Fruit fly (Drosophila melanogaster) S2 (cell line): ENCODE measurements around the gene CG32813.

Source experiments
- CG8478 ChIP-seq: fragments of >200 bp; optimal IDR thresholded peaks from 2 replicates; lab custom pipeline; 2018
- CTCF ChIP-seq, 2 experiments: fragments of >200 bp; optimal IDR thresholded peaks; 2 replicates each; lab custom pipeline; 2018

The CG32813 gene

DNA sequence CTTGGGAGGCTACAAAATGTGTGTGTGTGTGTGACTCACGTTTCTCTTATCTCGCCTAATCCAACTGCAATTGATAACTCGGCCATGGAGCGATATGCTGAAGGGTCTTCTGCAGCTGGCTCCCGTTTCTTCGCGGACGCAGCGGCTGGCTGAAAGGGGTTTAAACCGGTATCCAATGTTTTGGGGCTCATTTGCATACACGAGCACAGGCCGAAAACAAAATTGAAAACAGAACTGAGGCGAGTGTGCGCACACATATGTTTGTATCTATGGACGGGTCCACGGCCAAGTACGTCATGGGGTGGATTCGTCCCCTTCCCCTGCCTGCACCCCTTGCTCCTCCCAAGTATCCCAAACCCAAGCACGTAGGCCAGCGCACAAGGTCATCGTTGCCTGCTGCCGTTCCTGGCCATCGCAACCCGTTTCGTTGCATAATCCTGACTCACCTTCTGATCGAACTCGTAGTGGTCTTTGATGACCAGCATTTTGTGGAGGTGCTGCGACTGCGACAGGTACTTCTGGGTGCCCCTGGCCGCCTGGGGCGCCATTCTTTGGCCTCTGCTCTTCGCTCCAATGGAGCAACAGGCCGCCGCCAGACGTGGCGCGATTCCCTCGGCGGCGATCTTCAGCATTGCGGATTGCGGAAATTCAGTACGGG, 893 bp upstream of the CG32813 start:
- TF ChIP-seq CG8478 (lab: Kevin White, UChicago) (no peak), CTCF (optimal IDR thresholded peaks at IDR 0.05; lab: Kevin White, UChicago) (no peak)

DNA sequence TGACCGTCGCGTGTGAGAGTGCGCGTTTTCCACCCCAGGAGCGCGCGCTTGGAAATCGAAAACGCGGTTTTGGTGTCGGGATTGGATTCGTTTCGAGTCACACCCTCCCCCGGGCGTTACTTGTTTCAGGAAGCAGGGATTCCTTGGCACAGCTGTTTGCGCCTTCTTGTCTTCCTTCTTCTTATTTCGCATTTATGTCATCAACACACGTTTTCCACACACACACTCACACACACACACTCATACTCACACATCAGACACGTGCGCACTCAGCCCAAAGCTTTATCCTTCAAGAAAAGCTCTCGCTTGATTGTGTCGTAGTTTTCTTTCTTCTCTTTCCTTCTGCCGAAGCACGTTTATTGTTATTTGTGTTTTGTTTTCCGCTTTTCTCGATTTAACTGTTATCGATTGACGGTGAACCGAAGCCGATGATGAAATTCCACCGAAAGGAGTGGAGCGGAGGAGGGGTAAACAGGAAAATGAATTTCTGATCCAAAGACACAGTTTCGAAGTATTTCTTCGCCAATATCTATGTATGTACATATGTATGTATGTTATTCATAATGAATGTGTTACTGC, 788 bp downstream of the CG32813 start:
- TF ChIP-seq CTCF (optimal IDR thresholded peaks at IDR 0.05; lab: Kevin White, UChicago) (no peak), CG8478 (lab: Kevin White, UChicago) (no peak)

- TF ChIP-seq CTCF (optimal IDR thresholded peaks at IDR 0.05; lab: Kevin White, UChicago): no peak
- no peak for TF ChIP-seq CG8478 (lab: Kevin White, UChicago)
These were observed 1.8 kb downstream of the CG32813 start for dm6 chrX:1382489-1382888.

dm6 chrX:1384232-1384631, 3.5 kb downstream of the CG32813 start:
- TF ChIP-seq CG8478 (lab: Kevin White, UChicago) (no peak), CTCF (optimal IDR thresholded peaks at IDR 0.05; lab: Kevin White, UChicago) (no peak)

- TF ChIP-seq CTCF (optimal IDR thresholded peaks at IDR 0.05; lab: Kevin White, UChicago): no peak
- no peak for TF ChIP-seq CG8478 (lab: Kevin White, UChicago)
These were observed 6.5 kb downstream of the CG32813 start for dm6 chrX:1387149-1387752.

dm6 chrX:1388148-1388703, 7.5 kb downstream of the CG32813 start:
- no peak for TF ChIP-seq CTCF (optimal IDR thresholded peaks at IDR 0.05; lab: Kevin White, UChicago)
- TF ChIP-seq CG8478 (lab: Kevin White, UChicago): no peak

DNA sequence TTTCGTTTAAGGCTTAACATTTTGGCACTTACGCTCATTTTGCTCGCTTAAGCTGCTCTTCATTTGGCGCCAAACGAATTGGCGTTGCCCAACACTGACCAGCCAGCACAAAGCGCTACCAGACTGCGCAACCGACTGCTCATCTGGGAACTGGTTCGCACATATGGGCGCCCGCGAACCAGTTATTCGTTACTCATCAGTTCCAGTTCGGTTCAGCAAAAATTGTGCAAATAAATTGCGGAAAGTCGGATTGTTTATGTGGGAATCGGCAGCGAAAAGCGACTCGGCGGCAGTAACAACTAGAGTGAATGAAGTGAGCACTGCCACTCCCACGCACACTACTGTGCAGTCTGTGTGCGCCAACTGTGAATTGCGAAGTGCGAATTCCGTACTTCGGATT, 12.2 kb downstream of the CG32813 start, which contains the start of gene Rilpl:
Gene Rilpl, plus strand, starts transcription at position 180 of the 400 bp plus-strand sequence.
- peak; percentile 22 to 26 for TF ChIP-seq CTCF (optimal IDR thresholded peaks at IDR 0.05; lab: Kevin White, UChicago)
- no peak for TF ChIP-seq CG8478 (lab: Kevin White, UChicago)

DNA sequence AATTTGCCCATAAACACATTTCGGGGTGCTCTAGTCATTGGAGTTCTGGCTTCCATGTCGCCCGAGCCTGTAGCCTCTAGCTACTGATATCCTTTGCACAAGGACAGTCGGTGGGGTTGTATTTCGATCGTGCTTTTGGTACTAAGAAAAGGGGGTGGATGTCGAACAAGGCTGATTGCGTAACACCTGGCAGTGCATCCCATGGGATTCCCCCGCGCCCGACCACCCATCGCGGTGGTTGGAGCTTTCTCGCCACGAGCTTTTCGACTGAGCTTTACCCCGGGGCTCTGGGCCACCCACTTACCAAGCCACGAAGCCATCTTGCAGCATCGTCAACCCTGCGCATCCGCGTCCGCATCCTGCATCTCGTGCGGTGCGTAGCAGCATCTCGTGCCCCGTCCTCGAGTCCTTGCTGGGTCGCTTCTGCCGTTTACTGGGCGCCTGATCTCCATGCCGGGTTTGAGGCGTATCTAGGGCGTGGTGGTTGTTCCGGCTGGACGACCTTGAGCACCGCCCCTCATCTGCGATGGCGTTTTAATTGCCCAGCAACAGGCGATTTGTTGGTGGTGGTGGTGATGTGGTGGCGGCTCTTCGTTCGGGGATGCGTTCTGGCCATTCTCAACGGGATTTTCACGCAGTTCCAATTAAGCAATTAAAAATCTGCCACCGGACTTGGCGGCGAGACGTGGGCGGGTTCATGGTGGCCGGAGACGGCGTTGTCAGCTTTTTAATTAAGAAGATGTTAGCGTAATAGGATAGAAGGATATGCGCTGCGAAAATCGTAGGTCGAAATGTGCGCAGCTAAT, 17.1 kb downstream of the CG32813 start:
- TF ChIP-seq CG8478 (lab: Kevin White, UChicago) (no peak), CTCF (optimal IDR thresholded peaks at IDR 0.05; lab: Kevin White, UChicago) (no peak)

DNA sequence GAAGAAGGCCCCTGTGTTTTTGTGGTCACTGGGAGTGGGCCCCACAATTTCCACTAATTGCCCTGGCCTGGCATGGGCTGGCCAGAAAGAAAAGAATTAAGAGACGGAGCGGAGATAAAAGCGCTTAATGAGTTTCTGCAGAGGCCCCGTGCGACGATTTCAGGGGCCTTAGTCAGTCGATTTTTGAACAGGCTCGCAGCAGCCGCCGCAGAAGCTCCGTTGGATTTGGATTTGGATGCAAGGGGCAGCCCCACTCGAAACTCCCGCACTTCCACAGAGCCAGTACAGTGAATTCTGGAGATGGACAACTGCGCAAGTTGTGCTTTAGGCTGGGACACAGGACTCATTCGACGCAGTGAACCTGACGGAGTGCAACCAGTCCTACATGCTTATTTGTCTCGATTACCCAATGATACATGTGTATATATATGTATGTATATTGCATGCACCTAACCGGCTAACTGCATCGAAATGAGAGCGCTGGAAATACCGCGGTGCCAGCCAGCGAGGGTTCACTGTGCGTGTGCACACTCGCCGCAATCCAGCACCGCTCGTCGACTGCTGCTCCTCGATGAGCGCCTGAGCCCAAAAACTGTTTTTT, 17.8 kb downstream of the CG32813 start:
- TF ChIP-seq CG8478 (lab: Kevin White, UChicago) (no peak), CTCF (optimal IDR thresholded peaks at IDR 0.05; lab: Kevin White, UChicago) (no peak)

DNA sequence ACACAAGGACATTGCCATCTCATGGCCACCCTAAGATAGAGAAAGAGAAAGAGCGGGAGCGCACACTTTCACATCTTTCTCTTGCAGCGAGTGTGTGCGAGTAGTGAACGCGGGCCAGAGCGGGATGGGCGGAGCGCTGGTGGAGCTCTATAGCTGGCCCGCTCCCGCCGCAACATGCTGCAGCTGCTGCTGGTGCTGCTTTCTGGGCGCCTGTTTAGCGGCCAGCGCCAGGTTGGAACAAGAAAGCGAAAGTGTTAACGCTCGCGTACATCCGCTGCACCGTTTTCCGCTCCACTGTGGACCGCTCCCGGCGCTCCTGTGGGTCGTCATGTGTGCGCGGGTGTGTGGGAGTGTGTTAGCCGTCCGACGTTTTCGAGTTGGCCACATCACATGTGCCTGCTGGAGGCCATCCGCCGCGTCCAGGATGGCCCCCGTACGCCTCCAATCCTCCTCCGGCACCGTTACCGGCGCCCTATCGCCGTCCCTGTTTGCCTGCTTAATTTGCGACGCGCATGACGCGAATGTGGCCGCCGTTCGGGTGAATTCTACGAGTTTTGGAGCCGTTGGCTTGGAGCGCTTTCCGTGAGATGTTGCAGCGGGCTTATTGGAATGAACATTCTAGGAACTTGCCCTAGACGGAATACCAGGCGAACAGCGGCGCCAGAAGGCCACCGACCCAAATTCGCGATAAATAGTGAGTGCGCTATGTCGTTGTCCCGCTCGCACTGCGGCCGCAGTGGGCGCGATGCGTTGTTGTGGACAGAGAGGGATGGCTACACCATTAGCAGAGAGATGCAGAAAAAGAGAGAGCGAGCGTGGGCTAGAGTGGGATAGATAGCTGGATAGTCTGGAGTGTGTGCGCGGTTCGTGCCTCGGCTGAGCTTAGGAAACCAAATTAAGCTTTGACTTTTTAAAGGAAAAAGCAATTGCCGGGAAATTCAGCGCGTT, 18.6 kb downstream of the CG32813 start:
- TF ChIP-seq CG8478 (lab: Kevin White, UChicago) (peak; percentile 65), CTCF (optimal IDR thresholded peaks at IDR 0.05; lab: Kevin White, UChicago) (peak; percentile 56)

dm6 chrX:1405012-1405411, 24.3 kb downstream of the CG32813 start:
- TF ChIP-seq CTCF (optimal IDR thresholded peaks at IDR 0.05; lab: Kevin White, UChicago) (peak; percentile 58 to 66), CG8478 (lab: Kevin White, UChicago) (no peak)

DNA sequence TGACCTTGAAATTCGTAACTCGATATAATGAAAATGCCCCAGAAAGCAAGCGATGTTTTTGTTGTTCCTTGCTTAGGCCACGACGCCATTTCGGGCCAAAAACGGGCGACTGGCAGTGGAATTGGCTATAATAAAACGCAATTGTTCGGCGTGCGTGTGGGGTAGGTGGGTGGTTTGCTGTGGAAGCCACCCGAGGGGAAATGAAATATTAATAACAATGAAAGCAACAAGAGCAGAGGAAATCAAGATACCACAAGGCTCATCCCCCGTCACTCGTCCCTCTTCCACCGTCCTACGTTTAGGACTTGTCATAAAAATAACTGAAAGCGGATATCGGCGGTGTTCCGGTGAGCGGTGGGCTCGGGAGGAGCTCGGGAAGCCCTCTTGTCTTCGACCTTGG, 25.1 kb downstream of the CG32813 start:
- TF ChIP-seq CTCF (optimal IDR thresholded peaks at IDR 0.05; lab: Kevin White, UChicago): no peak
- TF ChIP-seq CG8478 (lab: Kevin White, UChicago): no peak

- no peak for TF ChIP-seq CG8478 (lab: Kevin White, UChicago)
- no peak for TF ChIP-seq CTCF (optimal IDR thresholded peaks at IDR 0.05; lab: Kevin White, UChicago)
These were observed 27.0 kb downstream of the CG32813 start for dm6 chrX:1407683-1408082.
